Worm (Caenorhabditis elegans): Measurements from ENCODE around the gene F28B4.3.

Gene F28B4.3

DNA sequence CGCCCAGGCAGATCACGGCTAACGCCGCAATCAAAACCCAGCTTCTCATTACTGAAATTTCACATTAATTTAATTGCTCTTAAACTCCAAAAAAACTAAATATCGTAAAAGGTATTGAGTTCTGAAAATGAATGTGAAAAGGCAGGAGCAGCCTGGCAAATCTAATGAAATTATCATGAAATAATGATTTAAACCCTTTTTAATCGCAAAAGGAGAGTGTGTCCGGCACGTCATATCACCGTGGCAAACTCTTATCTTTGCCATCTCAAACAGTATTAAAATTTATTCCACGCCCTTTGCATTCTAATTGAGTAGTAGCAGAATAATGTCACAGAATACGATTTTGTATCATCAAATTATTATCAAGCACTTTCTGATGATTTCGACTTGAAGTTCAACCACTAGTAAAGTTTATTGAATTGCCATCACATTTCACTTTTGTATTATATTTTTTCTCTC, at the start of gene F28B4.3:
F28B4.3 (minus strand) TSS at position 51 of the 459 bp plus-strand sequence.
- no peak for TF ChIP-seq drap-1 (GFP tag; optimal IDR thresholded peaks at IDR 0.05)
- no peak for TF ChIP-seq mab-5 (tag; optimal IDR thresholded peaks at IDR 0.05)
- TF ChIP-seq unc-62 (GFP tag; optimal IDR thresholded peaks at IDR 0.05): no peak
- no peak for TF ChIP-seq hlh-1 (tag; optimal IDR thresholded peaks at IDR 0.05)
- no peak for TF ChIP-seq ces-1 (GFP tag; optimal IDR thresholded peaks at IDR 0.05)
- no peak for TF ChIP-seq bed-3 (GFP tag; optimal IDR thresholded peaks at IDR 0.05)
- no peak for TF ChIP-seq ceh-83 (GFP tag; optimal IDR thresholded peaks at IDR 0.05)
- no peak for TF ChIP-seq pha-4 (tag; optimal IDR thresholded peaks at IDR 0.05)
- no peak for TF ChIP-seq elt-3 (tag; optimal IDR thresholded peaks at IDR 0.05)
- no peak for TF ChIP-seq nhr-237 (tag; optimal IDR thresholded peaks at IDR 0.05)
- TF ChIP-seq snpc-4 (tag; optimal IDR thresholded peaks at IDR 0.05): no peak
- TF ChIP-seq ceh-43 (GFP tag; optimal IDR thresholded peaks at IDR 0.05): no peak
- TF ChIP-seq mep-1 (tag; optimal IDR thresholded peaks at IDR 0.05): no peak
- no peak for TF ChIP-seq ceh-39 (tag; optimal IDR thresholded peaks at IDR 0.05)

ce11 chrX:3284967-3285366, 49.8 kb upstream of the F28B4.3 start:
- TF ChIP-seq bed-3 (GFP tag; optimal IDR thresholded peaks at IDR 0.05) (no peak), unc-120 (tag; optimal IDR thresholded peaks at IDR 0.05; ENCODE audit: poor library complexity, severe bottlenecking) (no peak), zip-8 (tag; optimal IDR thresholded peaks at IDR 0.05) (no peak), lsy-2 (tag; optimal IDR thresholded peaks at IDR 0.05) (no peak), flh-1 (GFP tag; optimal IDR thresholded peaks at IDR 0.05) (no peak), sptf-1 (tag; optimal IDR thresholded peaks at IDR 0.05) (no peak), ces-1 (GFP tag; optimal IDR thresholded peaks at IDR 0.05) (no peak), pha-4 (tag; optimal IDR thresholded peaks at IDR 0.05) (no peak), cnd-1 (tag; optimal IDR thresholded peaks at IDR 0.05) (no peak), nhr-76 (tag; optimal IDR thresholded peaks at IDR 0.05) (no peak)

DNA sequence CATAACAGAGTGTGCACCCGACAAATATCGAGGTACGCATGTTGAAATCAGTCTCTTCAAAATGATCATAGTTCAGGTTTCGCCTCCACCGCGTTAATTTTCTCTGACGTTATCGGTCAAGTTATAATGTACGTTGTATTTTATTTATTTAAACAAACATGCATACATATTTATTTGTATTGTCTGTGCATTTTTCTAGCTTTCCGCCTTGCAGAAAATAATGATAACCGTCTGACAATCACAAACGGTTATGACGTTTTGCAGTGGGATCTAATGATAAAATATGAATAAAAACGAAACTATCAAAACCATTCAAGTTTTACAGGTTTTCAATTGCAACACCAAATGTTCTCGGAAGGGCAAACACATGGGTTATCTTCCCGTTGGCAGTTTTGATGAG, 48.0 kb upstream of the F28B4.3 start:
- no peak for TF ChIP-seq nhr-237 (tag; optimal IDR thresholded peaks at IDR 0.05)
- no peak for TF ChIP-seq lin-32 (GFP tag; optimal IDR thresholded peaks at IDR 0.05)
- TF ChIP-seq drap-1 (GFP tag; optimal IDR thresholded peaks at IDR 0.05): no peak
- TF ChIP-seq lin-13 (tag; optimal IDR thresholded peaks at IDR 0.05): no peak

ce11 chrX:3282306-3282705, 47.1 kb upstream of the F28B4.3 start, which contains the start of gene K09C4.5:
TSS of gene K09C4.5 (plus strand) at chrX:3282631.
- TF ChIP-seq nhr-28 (tag; optimal IDR thresholded peaks at IDR 0.05) (no peak), unc-39 (tag; optimal IDR thresholded peaks at IDR 0.05) (no peak), hlh-1 (tag; optimal IDR thresholded peaks at IDR 0.05) (no peak), M03D4.4 (tag; optimal IDR thresholded peaks at IDR 0.05) (no peak), sem-2 (GFP tag; optimal IDR thresholded peaks at IDR 0.05) (no peak), mab-5 (tag; optimal IDR thresholded peaks at IDR 0.05) (no peak), drap-1 (GFP tag; optimal IDR thresholded peaks at IDR 0.05) (no peak), nhr-237 (tag; optimal IDR thresholded peaks at IDR 0.05) (no peak), nhr-12 (tag; optimal IDR thresholded peaks at IDR 0.05) (no peak), bed-3 (GFP tag; optimal IDR thresholded peaks at IDR 0.05) (no peak), ham-2 (GFP tag; optimal IDR thresholded peaks at IDR 0.05) (no peak), ztf-11 (tag; optimal IDR thresholded peaks at IDR 0.05) (no peak), elt-1 (tag; optimal IDR thresholded peaks at IDR 0.05; ENCODE audit: borderline replicate concordance, insufficient read depth) (no peak), zip-8 (tag; optimal IDR thresholded peaks at IDR 0.05) (no peak), nhr-2 (tag; optimal IDR thresholded peaks at IDR 0.05) (no peak), lsy-2 (tag; optimal IDR thresholded peaks at IDR 0.05) (no peak), tbx-8 (GFP tag; optimal IDR thresholded peaks at IDR 0.05) (no peak), unc-62 (GFP tag; optimal IDR thresholded peaks at IDR 0.05) (no peak), lin-13 (tag; optimal IDR thresholded peaks at IDR 0.05) (no peak)

DNA sequence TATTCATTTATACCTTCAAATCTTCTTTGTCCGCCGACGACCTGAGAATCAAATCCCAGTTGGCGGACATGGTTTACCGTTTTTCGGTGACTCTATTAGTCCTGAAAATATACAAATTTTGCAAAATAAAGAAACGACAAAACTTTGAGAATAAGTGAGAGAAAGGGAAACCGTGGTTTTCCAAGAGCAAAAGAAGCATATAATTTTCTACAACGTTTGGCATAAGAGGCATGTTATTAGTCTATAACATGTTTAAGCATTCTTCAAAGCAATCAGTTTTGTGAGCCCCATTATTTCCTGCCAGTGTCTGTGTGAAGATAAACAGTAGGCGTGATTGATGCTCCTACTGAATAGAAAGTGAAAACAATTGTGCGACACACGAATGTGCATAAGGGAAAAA, 44.9 kb upstream of the F28B4.3 start, which contains the start of gene K09C4.10:
K09C4.10 (minus strand) TSS at position 101 of the 400 bp plus-strand sequence.
- no peak for TF ChIP-seq nhr-28 (tag; optimal IDR thresholded peaks at IDR 0.05)
- TF ChIP-seq ceh-43 (GFP tag; optimal IDR thresholded peaks at IDR 0.05): no peak
- no peak for TF ChIP-seq ceh-83 (GFP tag; optimal IDR thresholded peaks at IDR 0.05)
- TF ChIP-seq elt-3 (tag; optimal IDR thresholded peaks at IDR 0.05): no peak

All from whole organism, mixed stage, embryonic.